Worm (Caenorhabditis elegans): ENCODE measurements around the gene F40G9.18.

- TF ChIP-seq skn-1 (tag; optimal IDR thresholded peaks at IDR 0.05) (no peak), unc-62 (GFP tag; optimal IDR thresholded peaks at IDR 0.05) (no peak), snpc-4 (tag; optimal IDR thresholded peaks at IDR 0.05) (no peak), ZK546.5 (tag; optimal IDR thresholded peaks at IDR 0.05) (no peak), nhr-12 (tag; optimal IDR thresholded peaks at IDR 0.05) (no peak), nhr-25 (tag; optimal IDR thresholded peaks at IDR 0.05) (no peak), unc-39 (tag; optimal IDR thresholded peaks at IDR 0.05) (no peak)
Observed at ce11 chrIII:169478-169877, at the start of gene F40G9.18.
